Fruit fly (Drosophila melanogaster): ENCODE results near the gene Cyp4d2.

Gene Cyp4d2

dm6 chrX:2157929-2158610 lies 17.7 kb upstream of the Cyp4d2 start (continued):
- TF ChIP-seq hth (optimal IDR thresholded peaks at IDR 0.05) (no peak), Trl (optimal IDR thresholded peaks at IDR 0.05) (peak in 1 of 2 experiments; percentile 20), Trl (GFP tag; optimal IDR thresholded peaks at IDR 0.05) (no peak), CG15479 (GFP tag; optimal IDR thresholded peaks at IDR 0.05) (peak; percentile 75), tgo (GFP tag; IDR thresholded peaks at IDR 0.05) (no peak), CG6689 (GFP tag; IDR thresholded peaks at IDR 0.05) (no peak), sd (tag; optimal IDR thresholded peaks at IDR 0.05) (peak; percentile 77), sqz (GFP tag; optimal IDR thresholded peaks at IDR 0.05) (peak; percentile 29), CG11504 (tag; optimal IDR thresholded peaks at IDR 0.05) (no peak), CG7372 (GFP tag; IDR thresholded peaks at IDR 0.05) (no peak), bab2 (GFP tag; optimal IDR thresholded peaks at IDR 0.05) (no peak), CG11723 (GFP tag; optimal IDR thresholded peaks at IDR 0.05) (no peak), C15 (GFP tag; IDR thresholded peaks at IDR 0.05) (no peak), Abd-B (GFP tag; optimal IDR thresholded peaks at IDR 0.05) (peak; percentile 8), Myb (GFP tag; optimal IDR thresholded peaks at IDR 0.05) (no peak), Tbp (GFP tag; optimal IDR thresholded peaks at IDR 0.05) (no peak), CG1529 (GFP tag; optimal IDR thresholded peaks at IDR 0.05) (no peak), insv (GFP tag; optimal IDR thresholded peaks at IDR 0.05) (no peak), CG13424 (tag; optimal IDR thresholded peaks at IDR 0.05) (no peak), Rx (GFP tag; IDR thresholded peaks at IDR 0.05) (no peak), CG32532 (GFP tag; IDR thresholded peaks at IDR 0.05) (no peak), Hey (tag; optimal IDR thresholded peaks at IDR 0.05) (no peak), knrl (GFP tag; IDR thresholded peaks at IDR 0.05; ENCODE audit: partially characterized antibody) (no peak), Adf1 (GFP tag; IDR thresholded peaks at IDR 0.05) (peak; percentile 24; the same call in 1 of the 2 replicates), Ssrp (tag; optimal IDR thresholded peaks at IDR 0.05) (no peak), sc (optimal IDR thresholded peaks at IDR 0.05) (no peak), sc (GFP tag; optimal IDR thresholded peaks at IDR 0.05) (no peak), vnd (GFP tag; IDR thresholded peaks at IDR 0.05; ENCODE audit: partially characterized antibody) (no peak), lbe (GFP tag; optimal IDR thresholded peaks at IDR 0.05) (no peak), E2f2 (GFP tag; IDR thresholded peaks at IDR 0.05) (no peak)

- TF ChIP-seq ato (GFP tag; IDR thresholded peaks at IDR 0.05; ENCODE audit: partially characterized antibody) (peak; percentile 93), Dip3 (GFP tag; optimal IDR thresholded peaks at IDR 0.05) (no peak), z (GFP tag; IDR thresholded peaks at IDR 0.05) (no peak), her (GFP tag; optimal IDR thresholded peaks at IDR 0.05) (peak; percentile 64), Adf1 (GFP tag; IDR thresholded peaks at IDR 0.05) (no peak), dan (GFP tag; IDR thresholded peaks at IDR 0.05) (no peak), CG6765 (GFP tag; optimal IDR thresholded peaks at IDR 0.05) (no peak), CG1602 (GFP tag; optimal IDR thresholded peaks at IDR 0.05) (no peak), CG18619 (GFP tag; optimal IDR thresholded peaks at IDR 0.05) (no peak), CG10209 (GFP tag; optimal IDR thresholded peaks at IDR 0.05) (no peak), CG3847 (GFP tag; IDR thresholded peaks at IDR 0.05) (peak; percentile 61), CG8388 (GFP tag; optimal IDR thresholded peaks at IDR 0.05) (no peak), CTCF (GFP tag; optimal IDR thresholded peaks at IDR 0.05) (no peak), Mrtf (GFP tag; IDR thresholded peaks at IDR 0.05) (no peak), CG10274 (GFP tag; optimal IDR thresholded peaks at IDR 0.05) (no peak), phol (tag; optimal IDR thresholded peaks at IDR 0.05) (peak; percentile 18), CG9876 (GFP tag; optimal IDR thresholded peaks at IDR 0.05) (peak; percentile 37), twi (tag; optimal IDR thresholded peaks at IDR 0.05) (no peak), cato (GFP tag; optimal IDR thresholded peaks at IDR 0.05; ENCODE audit: borderline replicate concordance) (no peak), Bgb (GFP tag; IDR thresholded peaks at IDR 0.05; ENCODE audit: partially characterized antibody) (peak; percentile 97), CG5245 (GFP tag; optimal IDR thresholded peaks at IDR 0.05) (no peak), CG4328 (GFP tag; optimal IDR thresholded peaks at IDR 0.05) (no peak), tx (GFP tag; optimal IDR thresholded peaks at IDR 0.05) (no peak), CG17912 (GFP tag; optimal IDR thresholded peaks at IDR 0.05) (no peak)
Measured at dm6 chrX:2158668-2159163, 17.1 kb upstream of the Cyp4d2 start, which contains the start of gene wapl. Gene wapl, minus strand, starts transcription at chrX:2158983.

Data from whole organism, embryonic.